Fruit fly (Drosophila melanogaster): ENCODE measurements around the gene CG11898.
A peak's percentile ranks its signal among the peaks of the same experiment; 100 is the strongest.

The CG11898 gene

DNA sequence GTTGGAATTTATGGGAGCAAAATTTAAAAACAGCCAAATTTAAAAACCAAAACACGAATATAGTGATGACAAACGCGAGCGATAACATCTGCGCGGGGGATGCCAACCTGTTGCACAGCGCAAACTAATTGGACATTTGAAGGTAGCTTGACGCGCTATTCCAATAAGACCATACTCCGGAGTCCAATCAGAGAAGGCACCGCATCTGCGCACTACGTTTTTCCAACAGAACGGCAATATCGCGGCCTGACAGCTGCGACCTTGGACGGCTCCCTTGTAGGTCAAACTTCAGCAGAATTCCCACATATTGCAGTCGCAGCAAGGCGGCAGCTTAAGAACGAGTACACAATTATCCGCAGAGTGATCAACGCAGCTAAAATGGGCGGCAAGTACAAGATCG lies 17.4 kb upstream of the CG11898 start, which contains the start of the genes CG11882 and Pglym78 (continued):
- TF ChIP-seq fkh (GFP tag; optimal IDR thresholded peaks at IDR 0.05) (no peak), CG11294 (GFP tag; IDR thresholded peaks at IDR 0.05) (no peak), fd59A (GFP tag; optimal IDR thresholded peaks at IDR 0.05) (no peak), achi (GFP tag; optimal IDR thresholded peaks at IDR 0.05) (peak; percentile 100), CG15336 (GFP tag; IDR thresholded peaks at IDR 0.05) (no peak), lz (GFP tag; optimal IDR thresholded peaks at IDR 0.05) (peak; percentile 9), Eip78C (GFP tag) (peak; percentile 36), CG31627 (GFP tag; optimal IDR thresholded peaks at IDR 0.05) (peak; percentile 12), dsx (GFP tag; optimal IDR thresholded peaks at IDR 0.05; ENCODE audit: poor library complexity, severe bottlenecking) (no peak), OdsH (GFP tag; optimal IDR thresholded peaks at IDR 0.05) (no peak), CG34406 (GFP tag; optimal IDR thresholded peaks at IDR 0.05) (no peak), CG9139 (GFP tag; optimal IDR thresholded peaks at IDR 0.05) (no peak), Lpt (GFP tag; optimal IDR thresholded peaks at IDR 0.05) (no peak), svp (GFP tag) (peak; percentile 96), Hr38 (GFP tag; optimal IDR thresholded peaks at IDR 0.05) (no peak), acj6 (GFP tag; optimal IDR thresholded peaks at IDR 0.05) (no peak), CG6163 (GFP tag; IDR thresholded peaks at IDR 0.05) (peak; percentile 57; the same call in 2 of the 3 replicates), CG16779 (tag; optimal IDR thresholded peaks at IDR 0.05) (no peak), ss (GFP tag; optimal IDR thresholded peaks at IDR 0.05) (peak in 1 of 2 experiments; percentile 27), CG10631 (GFP tag; optimal IDR thresholded peaks at IDR 0.05) (no peak)

DNA sequence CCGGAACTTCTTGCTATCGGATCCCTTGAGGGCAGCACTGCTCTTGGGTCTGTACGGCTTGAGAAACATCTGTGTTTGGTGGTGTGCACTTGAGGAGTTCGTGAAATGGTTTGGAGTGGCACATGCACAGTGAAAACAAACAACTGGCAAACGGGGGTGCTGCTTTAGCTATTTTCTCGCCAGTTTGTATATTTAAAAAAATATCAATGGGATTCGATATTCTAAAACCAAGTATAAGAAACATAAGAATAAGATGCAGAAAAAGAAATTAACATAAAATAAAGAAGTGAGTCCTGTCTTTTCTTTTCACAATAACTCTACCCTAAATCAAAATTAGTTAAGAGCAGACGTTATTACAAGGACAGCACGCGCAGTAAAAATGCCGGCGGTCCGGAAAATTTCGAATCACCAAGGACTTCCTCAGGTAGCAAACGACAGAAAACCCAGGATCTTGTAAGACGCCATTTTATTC lies 13.8 kb upstream of the CG11898 start, which contains the start of gene eIF2D:
Gene eIF2D, minus strand, starts transcription at position 174 of the 472 bp plus-strand sequence.
- TF ChIP-seq cyc (GFP tag; optimal IDR thresholded peaks at IDR 0.05), result peak; percentile 50
- TF ChIP-seq CG32006 (GFP tag; optimal IDR thresholded peaks at IDR 0.05), result no peak
- TF ChIP-seq Ets21C (GFP tag; optimal IDR thresholded peaks at IDR 0.05), result no peak
- TF ChIP-seq lz (GFP tag; optimal IDR thresholded peaks at IDR 0.05), result peak; percentile 66
- no peak for TF ChIP-seq spab (GFP tag; optimal IDR thresholded peaks at IDR 0.05)
- TF ChIP-seq fkh (GFP tag; optimal IDR thresholded peaks at IDR 0.05), result peak; percentile 7
- no peak for TF ChIP-seq CG10669 (GFP tag; optimal IDR thresholded peaks at IDR 0.05)
- TF ChIP-seq eg (GFP tag; IDR thresholded peaks at IDR 0.05), result peak; percentile 79
- no peak for TF ChIP-seq salr (GFP tag; optimal IDR thresholded peaks at IDR 0.05)
- TF ChIP-seq CG6163 (GFP tag; IDR thresholded peaks at IDR 0.05), result peak; percentile 79
- TF ChIP-seq CG6792 (GFP tag; optimal IDR thresholded peaks at IDR 0.05), result peak; percentile 54
- peak; percentile 67 for TF ChIP-seq topi (GFP tag; optimal IDR thresholded peaks at IDR 0.05)
- peak; percentile 26 for TF ChIP-seq dsx (GFP tag; optimal IDR thresholded peaks at IDR 0.05; ENCODE audit: poor library complexity, severe bottlenecking)
- TF ChIP-seq Eip93F (GFP tag; optimal IDR thresholded peaks at IDR 0.05), result no peak
- TF ChIP-seq CG31627 (GFP tag; optimal IDR thresholded peaks at IDR 0.05), result peak; percentile 62
- no peak for TF ChIP-seq Blimp-1 (GFP tag; optimal IDR thresholded peaks at IDR 0.05)
- no peak for TF ChIP-seq Smox (GFP tag; optimal IDR thresholded peaks at IDR 0.05)
- no peak for TF ChIP-seq CG11294 (GFP tag; IDR thresholded peaks at IDR 0.05)
- TF ChIP-seq CG10631 (GFP tag; optimal IDR thresholded peaks at IDR 0.05), result no peak
- TF ChIP-seq acj6 (GFP tag; optimal IDR thresholded peaks at IDR 0.05), result peak; percentile 55
- TF ChIP-seq CG6276 (GFP tag; optimal IDR thresholded peaks at IDR 0.05), result no peak
- peak; percentile 43 for TF ChIP-seq Hr39 (GFP tag; optimal IDR thresholded peaks at IDR 0.05)
- TF ChIP-seq fd59A (GFP tag; optimal IDR thresholded peaks at IDR 0.05), result no peak
- TF ChIP-seq CG11762 (GFP tag; optimal IDR thresholded peaks at IDR 0.05; ENCODE audit: insufficient read depth), result no peak
- TF ChIP-seq CG8319 (GFP tag; optimal IDR thresholded peaks at IDR 0.05), result no peak
- no peak for TF ChIP-seq CG9139 (GFP tag; optimal IDR thresholded peaks at IDR 0.05)
- TF ChIP-seq Ets96B (tag; optimal IDR thresholded peaks at IDR 0.05), result peak; percentile 46
- TF ChIP-seq CG6854 (GFP tag; optimal IDR thresholded peaks at IDR 0.05), result peak; percentile 3
- TF ChIP-seq CG34406 (GFP tag; optimal IDR thresholded peaks at IDR 0.05), result peak; percentile 28
- TF ChIP-seq Sox102F (GFP tag; optimal IDR thresholded peaks at IDR 0.05), result no peak
- peak; percentile 68 for TF ChIP-seq CG15336 (GFP tag; IDR thresholded peaks at IDR 0.05)
- TF ChIP-seq CG8632 (GFP tag; optimal IDR thresholded peaks at IDR 0.05), result no peak
- TF ChIP-seq Sox15 (GFP tag; optimal IDR thresholded peaks at IDR 0.05), result no peak
- peak; percentile 86 for TF ChIP-seq Eip78C (GFP tag)
- peak; percentile 68 for TF ChIP-seq CG3032 (tag; optimal IDR thresholded peaks at IDR 0.05)
- peak; percentile 46 for TF ChIP-seq CG3919 (GFP tag; optimal IDR thresholded peaks at IDR 0.05)
- TF ChIP-seq vri (GFP tag; optimal IDR thresholded peaks at IDR 0.05), result no peak
- no peak for TF ChIP-seq CG6808 (GFP tag; optimal IDR thresholded peaks at IDR 0.05)
- no peak for TF ChIP-seq Met (GFP tag; optimal IDR thresholded peaks at IDR 0.05)
- TF ChIP-seq ss (GFP tag; optimal IDR thresholded peaks at IDR 0.05), result peak in 1 of 2 experiments; percentile 33
- TF ChIP-seq CG16779 (tag; optimal IDR thresholded peaks at IDR 0.05), result no peak
- TF ChIP-seq dac (GFP tag; optimal IDR thresholded peaks at IDR 0.05), result no peak

All from whole organism, prepupa.